Worm (Caenorhabditis elegans) whole organism, late embryonic: ENCODE measurements around the gene jud-4.

Source experiments
- C38D4.7 ChIP-seq: fragments of 200-800 bp; sonication (Bioruptor generic); optimal IDR thresholded peaks from 2 replicates; lab custom pipeline; 2018; ENCODE audit warnings: mild to moderate bottlenecking, missing genetic modification characterization, moderate library complexity, missing compliant biosample characterization
- K02D7.2 ChIP-seq: sonication (generic microtip); optimal IDR thresholded peaks from 2 replicates; lab custom pipeline; 2017; ENCODE audit warnings: mild to moderate bottlenecking, missing genetic modification characterization, missing compliant biosample characterization
- ahr-1 ChIP-seq: sonication (generic microtip); optimal IDR thresholded peaks from 2 replicates; lab custom pipeline; 2016; ENCODE audit warnings: missing genetic modification characterization, missing compliant biosample characterization
- ceh-14 ChIP-seq: sonication (generic microtip); optimal IDR thresholded peaks from 2 replicates; lab custom pipeline; 2016; ENCODE audit warnings: missing genotype, missing genetic modification characterization, missing compliant biosample characterization
- ceh-18 ChIP-seq: sonication (generic microtip); optimal IDR thresholded peaks from 2 replicates; lab custom pipeline; 2016; ENCODE audit warnings: missing genetic modification characterization, missing compliant biosample characterization
- ceh-2 ChIP-seq: sonication (generic microtip); optimal IDR thresholded peaks from 2 replicates; lab custom pipeline; 2016; ENCODE audit warnings: missing genotype, missing genetic modification characterization, missing compliant biosample characterization
- ceh-24 ChIP-seq: sonication (generic microtip); optimal IDR thresholded peaks from 2 replicates; lab custom pipeline; 2016; ENCODE audit warnings: mild to moderate bottlenecking, missing genetic modification characterization, missing compliant biosample characterization
- ceh-30 ChIP-seq: fragments of 150-350 bp; optimal IDR thresholded peaks from 2 replicates; lab custom pipeline; 2014; ENCODE audit warnings: missing biosample characterization, missing genetic modification characterization
- ceh-31 ChIP-seq: sonication (generic microtip); optimal IDR thresholded peaks from 2 replicates; lab custom pipeline; 2016; ENCODE audit warnings: missing genetic modification characterization, missing compliant biosample characterization
- ceh-48 ChIP-seq: sonication (generic microtip); optimal IDR thresholded peaks from 2 replicates; lab custom pipeline; 2016; ENCODE audit warnings: missing genetic modification characterization, inconsistent platforms, missing compliant biosample characterization
- dve-1 ChIP-seq: sonication (generic microtip); optimal IDR thresholded peaks from 2 replicates; lab custom pipeline; 2017; ENCODE audit warnings: antibody characterized with exemption, mild to moderate bottlenecking, missing genetic modification characterization, missing compliant biosample characterization
- ets-4 ChIP-seq: sonication (generic microtip); optimal IDR thresholded peaks from 2 replicates; lab custom pipeline; 2016; ENCODE audit warnings: missing genetic modification characterization, missing compliant biosample characterization
- eyg-1 ChIP-seq: sonication (generic microtip); optimal IDR thresholded peaks from 2 replicates; lab custom pipeline; 2016; ENCODE audit warnings: missing genotype, missing genetic modification characterization, missing compliant biosample characterization
- fkh-10 ChIP-seq: fragments of 150-350 bp; optimal IDR thresholded peaks from 2 replicates; lab custom pipeline; 2014; ENCODE audit warnings: missing biosample characterization, missing genetic modification reagents, missing genetic modification characterization
- hlh-13 ChIP-seq: fragments of 200-800 bp; sonication (Bioruptor generic); optimal IDR thresholded peaks from 2 replicates; lab custom pipeline; 2018; ENCODE audit warnings: mild to moderate bottlenecking, missing genetic modification characterization, missing compliant biosample characterization
- hlh-15 ChIP-seq: sonication (generic microtip); optimal IDR thresholded peaks from 2 replicates; lab custom pipeline; 2016; ENCODE audit warnings: missing genetic modification characterization, missing compliant biosample characterization
- hlh-30 ChIP-seq: sonication (generic microtip); optimal IDR thresholded peaks from 2 replicates; lab custom pipeline; 2017; ENCODE audit warnings: antibody characterized with exemption, missing genetic modification characterization, missing compliant biosample characterization; ENCODE audit not compliant: insufficient read depth
- hlh-6 ChIP-seq: sonication (generic microtip); optimal IDR thresholded peaks from 2 replicates; lab custom pipeline; 2016; ENCODE audit warnings: missing genotype, missing genetic modification characterization, missing compliant biosample characterization
- hlh-8 ChIP-seq: sonication (generic microtip); optimal IDR thresholded peaks from 2 replicates; lab custom pipeline; 2016; ENCODE audit warnings: missing genotype, missing genetic modification characterization, missing compliant biosample characterization
- lin-11 ChIP-seq: fragments of 200-800 bp; sonication (Bioruptor generic); optimal IDR thresholded peaks from 2 replicates; lab custom pipeline; 2018; ENCODE audit warnings: mild to moderate bottlenecking, missing genetic modification characterization, missing compliant biosample characterization
- madf-2 ChIP-seq: sonication (generic microtip); optimal IDR thresholded peaks from 2 replicates; lab custom pipeline; 2017; ENCODE audit warnings: missing genetic modification characterization, missing compliant biosample characterization
- nhr-11 ChIP-seq: fragments of 150-350 bp; optimal IDR thresholded peaks from 2 replicates; lab custom pipeline; 2014; ENCODE audit warnings: missing biosample characterization, missing genetic modification characterization
- pat-9 ChIP-seq: fragments of 200-800 bp; sonication (Bioruptor generic); optimal IDR thresholded peaks from 2 replicates; lab custom pipeline; 2018; ENCODE audit warnings: mild to moderate bottlenecking, missing genetic modification characterization, moderate library complexity, missing compliant biosample characterization
- pha-2 ChIP-seq: sonication (generic microtip); optimal IDR thresholded peaks from 2 replicates; lab custom pipeline; 2017; ENCODE audit warnings: mild to moderate bottlenecking, missing genetic modification characterization, missing compliant biosample characterization
- pha-4 ChIP-seq: fragments of 150-350 bp; optimal IDR thresholded peaks from 2 replicates; lab custom pipeline; 2018; ENCODE audit warnings: missing biosample characterization, missing genetic modification reagents, missing genetic modification characterization
- pros-1 ChIP-seq: fragments of 150-350 bp; optimal IDR thresholded peaks from 2 replicates; lab custom pipeline; 2014; ENCODE audit warnings: missing biosample characterization, missing genetic modification reagents, missing genetic modification characterization
- rnt-1 ChIP-seq: sonication (generic microtip); optimal IDR thresholded peaks from 2 replicates; lab custom pipeline; 2016; ENCODE audit warnings: missing genetic modification characterization, missing compliant biosample characterization
- sdc-2 ChIP-seq: sonication (generic microtip); optimal IDR thresholded peaks from 2 replicates; lab custom pipeline; 2016; ENCODE audit warnings: missing genotype, missing genetic modification characterization, missing compliant biosample characterization
- sox-4 ChIP-seq: sonication (generic microtip); optimal IDR thresholded peaks from 2 replicates; lab custom pipeline; 2017; ENCODE audit warnings: mild to moderate bottlenecking, missing genetic modification characterization, inconsistent platforms, missing compliant biosample characterization
- syd-9 ChIP-seq: sonication (generic microtip); optimal IDR thresholded peaks from 2 replicates; lab custom pipeline; 2016; ENCODE audit warnings: mild to moderate bottlenecking, missing genetic modification characterization, moderate library complexity, missing compliant biosample characterization
- tbx-7 ChIP-seq: sonication (generic microtip); optimal IDR thresholded peaks from 2 replicates; lab custom pipeline; 2016; ENCODE audit warnings: missing genotype, missing genetic modification characterization, missing compliant biosample characterization
- unc-42 ChIP-seq: sonication (generic microtip); optimal IDR thresholded peaks from 2 replicates; lab custom pipeline; 2016; ENCODE audit warnings: missing genotype, missing genetic modification characterization, missing compliant biosample characterization
- zip-5 ChIP-seq: sonication (generic microtip); optimal IDR thresholded peaks from 2 replicates; lab custom pipeline; 2016; ENCODE audit warnings: missing genetic modification characterization, missing compliant biosample characterization
- ztf-16 ChIP-seq: sonication (generic microtip); optimal IDR thresholded peaks from 2 replicates; lab custom pipeline; 2017; ENCODE audit warnings: missing genetic modification characterization, missing compliant biosample characterization

jud-4 gene

ce11 chrX:15312073-15312472 lies 28.2 kb downstream of the jud-4 start:
- TF ChIP-seq ztf-16 (tag; lab: Kevin White, UChicago) (no peak), tbx-7 (tag; lab: Kevin White, UChicago) (no peak), ahr-1 (no peak)

ce11 chrX:15312681-15313080 lies 28.8 kb downstream of the jud-4 start:
- TF ChIP-seq syd-9 (tag; lab: Kevin White, UChicago) (no peak), fkh-10 (GFP tag; lab: Kevin White, UChicago) (no peak), rnt-1 (no peak), pha-4 (tag; lab: Kevin White, UChicago) (no peak), eyg-1 (tag; lab: Kevin White, UChicago) (no peak), hlh-30 (no peak), ceh-24 (no peak), ceh-14 (tag; lab: Kevin White, UChicago) (no peak), ets-4 (tag; lab: Kevin White, UChicago) (no peak), tbx-7 (tag; lab: Kevin White, UChicago) (no peak), lin-11 (tag; lab: Kevin White, UChicago) (no peak), C38D4.7 (GFP tag; lab: Kevin White, UChicago) (no peak), hlh-15 (tag; lab: Kevin White, UChicago) (no peak), pha-2 (no peak)
- TF ChIP-seq, all 69 proteins: peak for 0

ce11 chrX:15317146-15317545 lies 33.2 kb downstream of the jud-4 start, which contains the start of gene glb-28:
Gene glb-28, minus strand, starts transcription at chrX:15317246.
- no peak for TF ChIP-seq ceh-18 (tag; lab: Kevin White, UChicago)
- TF ChIP-seq ceh-31 (tag; lab: Kevin White, UChicago) = no peak
- no peak for TF ChIP-seq ets-4 (tag; lab: Kevin White, UChicago)
- no peak for TF ChIP-seq ceh-30 (tag; lab: Kevin White, UChicago)
- no peak for TF ChIP-seq madf-2 (tag; lab: Kevin White, UChicago)
- no peak for TF ChIP-seq ceh-2 (tag; lab: Kevin White, UChicago)
- TF ChIP-seq K02D7.2 = no peak
- TF ChIP-seq hlh-30 = no peak
- no peak for TF ChIP-seq sox-4 (tag; lab: Kevin White, UChicago)
- TF ChIP-seq lin-11 (tag; lab: Kevin White, UChicago) = no peak
- TF ChIP-seq ceh-48 (tag; lab: Kevin White, UChicago) = no peak
- no peak for TF ChIP-seq pros-1
- TF ChIP-seq pat-9 (tag; lab: Kevin White, UChicago) = no peak
- TF ChIP-seq ceh-14 (tag; lab: Kevin White, UChicago) = no peak
- TF ChIP-seq hlh-13 = no peak
- no peak for TF ChIP-seq ahr-1
- TF ChIP-seq eyg-1 (tag; lab: Kevin White, UChicago) = no peak
- TF ChIP-seq sdc-2 (tag; lab: Kevin White, UChicago) = no peak
- TF ChIP-seq rnt-1 = no peak
- TF ChIP-seq, all 69 proteins: peak for 0

ce11 chrX:15321217-15321616 lies 37.3 kb downstream of the jud-4 start:
- no peak for TF ChIP-seq hlh-8 (tag; lab: Kevin White, UChicago)

- TF ChIP-seq unc-42 (tag; lab: Kevin White, UChicago) = peak; percentile 80
- TF ChIP-seq dve-1 (tag; lab: Kevin White, UChicago) = no peak
These were observed 37.9 kb downstream of the jud-4 start for ce11 chrX:15321791-15322190.

ce11 chrX:15325709-15326108 lies 41.8 kb downstream of the jud-4 start, which contains the start of gene Y15E3A.3:
Gene Y15E3A.3, minus strand, starts transcription at chrX:15325809.
- no peak for TF ChIP-seq zip-5 (tag; lab: Kevin White, UChicago)
- TF ChIP-seq eyg-1 (tag; lab: Kevin White, UChicago) = no peak
- TF ChIP-seq nhr-11 (tag; lab: Kevin White, UChicago) = no peak
- no peak for TF ChIP-seq ets-4 (tag; lab: Kevin White, UChicago)
- TF ChIP-seq ztf-16 (tag; lab: Kevin White, UChicago) = no peak
- TF ChIP-seq hlh-6 (tag; lab: Kevin White, UChicago) = no peak
- no peak for TF ChIP-seq dve-1 (tag; lab: Kevin White, UChicago)
- no peak for TF ChIP-seq syd-9 (tag; lab: Kevin White, UChicago)
- TF ChIP-seq hlh-8 (tag; lab: Kevin White, UChicago) = no peak
